Fruit fly (Drosophila melanogaster): ENCODE results near the gene ush.

Gene ush

dm6 chr2L:427338-428234 is 48.4 kb upstream of the ush start (continued):
- TF ChIP-seq CG12769 (tag; optimal IDR thresholded peaks at IDR 0.05) (no peak), Sox102F (GFP tag; optimal IDR thresholded peaks at IDR 0.05) (peak; percentile 18), slou (GFP tag; optimal IDR thresholded peaks at IDR 0.05) (no peak), abd-A (tag; optimal IDR thresholded peaks at IDR 0.05) (no peak), CG6791 (GFP tag; IDR thresholded peaks at IDR 0.05; ENCODE audit: partially characterized antibody) (no peak), NfI (GFP tag; optimal IDR thresholded peaks at IDR 0.05) (no peak), CG10979 (tag; optimal IDR thresholded peaks at IDR 0.05) (peak; percentile 47), ab (GFP tag; optimal IDR thresholded peaks at IDR 0.05) (no peak), emc (GFP tag; optimal IDR thresholded peaks at IDR 0.05) (no peak), CG4707 (GFP tag; optimal IDR thresholded peaks at IDR 0.05) (no peak), danr (GFP tag; IDR thresholded peaks at IDR 0.05) (no peak), Six4 (GFP tag; optimal IDR thresholded peaks at IDR 0.05) (no peak), CG14667 (GFP tag; IDR thresholded peaks at IDR 0.05) (no peak), CG9609 (GFP tag; optimal IDR thresholded peaks at IDR 0.05) (no peak), p53 (GFP tag; optimal IDR thresholded peaks at IDR 0.05) (no peak), dpn (GFP tag; optimal IDR thresholded peaks at IDR 0.05) (no peak), CG7357 (GFP tag; IDR thresholded peaks at IDR 0.05) (no peak), bsh (GFP tag; optimal IDR thresholded peaks at IDR 0.05) (peak; percentile 30 to 74), CG8924 (tag; optimal IDR thresholded peaks at IDR 0.05) (no peak), grau (tag; optimal IDR thresholded peaks at IDR 0.05) (no peak), CG16863 (GFP tag; optimal IDR thresholded peaks at IDR 0.05) (no peak), NFAT (GFP tag; IDR thresholded peaks at IDR 0.05) (no peak), CkIIα-i1 (GFP tag; IDR thresholded peaks at IDR 0.05) (no peak), Dfd (GFP tag; optimal IDR thresholded peaks at IDR 0.05) (no peak), Scr (GFP tag; IDR thresholded peaks at IDR 0.05; ENCODE audit: partially characterized antibody) (no peak), repo (GFP tag; optimal IDR thresholded peaks at IDR 0.05) (no peak), D (optimal IDR thresholded peaks at IDR 0.05) (no peak), D (GFP tag; optimal IDR thresholded peaks at IDR 0.05) (no peak), CG14441 (GFP tag; IDR thresholded peaks at IDR 0.05) (no peak), nerfin-1 (tag; optimal IDR thresholded peaks at IDR 0.05) (no peak), Atf-2 (GFP tag; optimal IDR thresholded peaks at IDR 0.05) (no peak), Kr (GFP tag; optimal IDR thresholded peaks at IDR 0.05) (no peak), CG17829 (tag; optimal IDR thresholded peaks at IDR 0.05) (no peak), Asciz (GFP tag; optimal IDR thresholded peaks at IDR 0.05) (no peak), schlank (tag; optimal IDR thresholded peaks at IDR 0.05) (no peak), lbe (GFP tag; optimal IDR thresholded peaks at IDR 0.05) (peak; percentile 86), Ets97D (GFP tag; optimal IDR thresholded peaks at IDR 0.05) (no peak), corto (GFP tag; optimal IDR thresholded peaks at IDR 0.05) (peak; percentile 92), Hsf (GFP tag; optimal IDR thresholded peaks at IDR 0.05) (peak; percentile 13), gfzf (GFP tag; optimal IDR thresholded peaks at IDR 0.05) (no peak), pros (GFP tag; optimal IDR thresholded peaks at IDR 0.05) (no peak), E2f1 (GFP tag; IDR thresholded peaks at IDR 0.05) (0 out of 2 replicates have a peak, but pooled peaks have one; percentile 25), dmrt11E (tag; optimal IDR thresholded peaks at IDR 0.05) (peak; percentile 24), CG10654 (GFP tag; optimal IDR thresholded peaks at IDR 0.05) (no peak), CG10366 (GFP tag; IDR thresholded peaks at IDR 0.05) (no peak), twi (tag; optimal IDR thresholded peaks at IDR 0.05) (no peak), tin (GFP tag; optimal IDR thresholded peaks at IDR 0.05) (no peak), CG16815 (GFP tag; optimal IDR thresholded peaks at IDR 0.05) (peak; percentile 16), Opbp (GFP tag; IDR thresholded peaks at IDR 0.05; ENCODE audit: partially characterized antibody) (no peak)

Data from whole organism, embryonic.